Worm (Caenorhabditis elegans): ENCODE measurements around the gene ugt-32.

Gene ugt-32

DNA sequence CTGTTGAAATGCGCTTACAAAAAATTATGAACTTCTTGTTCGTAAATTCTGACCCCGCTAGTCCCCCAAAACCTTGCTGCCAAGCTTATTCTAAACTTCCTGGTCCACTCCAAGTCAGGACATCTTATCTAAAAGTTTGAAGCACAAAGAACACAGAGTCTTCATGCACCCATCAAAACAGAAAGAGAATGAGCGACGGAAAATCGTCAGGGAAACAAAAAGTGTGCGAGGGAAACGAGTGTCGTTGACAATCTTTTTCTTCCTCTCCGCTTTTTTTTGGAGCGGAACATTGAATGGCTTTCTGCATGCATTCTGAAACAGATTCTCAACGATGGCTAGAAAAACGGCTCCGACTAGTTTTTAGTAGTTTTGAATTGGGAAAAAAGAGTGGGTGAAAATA is 18.6 kb downstream of the ugt-32 start:
- TF ChIP-seq ceh-13 (GFP tag; optimal IDR thresholded peaks at IDR 0.05) (no peak), B0310.2 (tag; optimal IDR thresholded peaks at IDR 0.05) (no peak), hmbx-1 (tag; optimal IDR thresholded peaks at IDR 0.05) (no peak), pes-1 (GFP tag; IDR thresholded peaks at IDR 0.05) (no peak), F13C5.2 (tag; optimal IDR thresholded peaks at IDR 0.05) (no peak), ets-7 (tag; optimal IDR thresholded peaks at IDR 0.05) (no peak), ama-1 (optimal IDR thresholded peaks at IDR 0.05) (no peak), hnd-1 (tag; optimal IDR thresholded peaks at IDR 0.05) (no peak), scrt-1 (GFP tag; IDR thresholded peaks at IDR 0.05) (no peak), tra-4 (tag; optimal IDR thresholded peaks at IDR 0.05) (no peak), sea-1 (GFP tag; conservative IDR thresholded peaks at IDR 0.05) (no peak), tbx-37 (GFP tag; conservative IDR thresholded peaks at IDR 0.05) (no peak), flt-1 (GFP tag; IDR thresholded peaks at IDR 0.05) (no peak), hmg-4 (GFP tag; optimal IDR thresholded peaks at IDR 0.05) (no peak), ceh-36 (tag; optimal IDR thresholded peaks at IDR 0.05) (no peak), aly-1 (tag; optimal IDR thresholded peaks at IDR 0.05) (no peak), tbx-11 (GFP tag; IDR thresholded peaks at IDR 0.05) (no peak)

ce11 chrV:3820875-3821274 is 22.9 kb downstream of the ugt-32 start:
- TF ChIP-seq ceh-13 (GFP tag; optimal IDR thresholded peaks at IDR 0.05) (no peak), aly-1 (tag; optimal IDR thresholded peaks at IDR 0.05) (no peak), hnd-1 (tag; optimal IDR thresholded peaks at IDR 0.05) (no peak), hmbx-1 (tag; optimal IDR thresholded peaks at IDR 0.05) (no peak), tbx-37 (GFP tag; conservative IDR thresholded peaks at IDR 0.05) (no peak), hmg-4 (GFP tag; optimal IDR thresholded peaks at IDR 0.05) (no peak), tra-4 (tag; optimal IDR thresholded peaks at IDR 0.05) (no peak), B0310.2 (tag; optimal IDR thresholded peaks at IDR 0.05) (no peak), scrt-1 (GFP tag; IDR thresholded peaks at IDR 0.05) (no peak), ama-1 (optimal IDR thresholded peaks at IDR 0.05) (no peak), F13C5.2 (tag; optimal IDR thresholded peaks at IDR 0.05) (no peak), ceh-36 (tag; optimal IDR thresholded peaks at IDR 0.05) (no peak), sea-1 (GFP tag; conservative IDR thresholded peaks at IDR 0.05) (no peak), pes-1 (GFP tag; IDR thresholded peaks at IDR 0.05) (no peak), ets-7 (tag; optimal IDR thresholded peaks at IDR 0.05) (no peak), flt-1 (GFP tag; IDR thresholded peaks at IDR 0.05) (no peak), tbx-11 (GFP tag; IDR thresholded peaks at IDR 0.05) (no peak)

ce11 chrV:3814938-3815337 is 28.9 kb downstream of the ugt-32 start, which contains the start of gene H10D18.1:
TSS of gene H10D18.1 (plus strand) at chrV:3815214.
- TF ChIP-seq tbx-11 (GFP tag; IDR thresholded peaks at IDR 0.05) = no peak

DNA sequence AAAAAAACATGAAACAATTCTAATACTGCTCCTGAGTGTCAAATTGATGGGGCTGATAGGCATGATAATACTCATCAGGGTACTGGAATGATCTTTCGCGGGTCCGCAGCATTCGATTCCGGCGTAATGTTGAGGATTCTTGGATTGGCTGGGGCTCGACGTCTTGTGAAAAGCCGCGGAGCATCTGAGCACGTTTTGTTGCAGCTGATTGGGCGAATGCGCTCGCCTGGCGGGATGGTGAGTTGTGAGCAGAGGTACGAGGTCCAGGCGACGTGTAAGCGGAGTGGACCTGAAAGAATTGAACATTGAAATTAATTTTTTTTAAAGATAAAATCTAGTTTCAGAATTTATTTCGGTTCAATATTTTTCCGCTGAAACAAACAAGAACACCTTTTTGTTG is 29.8 kb downstream of the ugt-32 start:
- TF ChIP-seq ceh-13 (GFP tag; optimal IDR thresholded peaks at IDR 0.05) (no peak), pes-1 (GFP tag; IDR thresholded peaks at IDR 0.05) (no peak), tra-4 (tag; optimal IDR thresholded peaks at IDR 0.05) (no peak), ama-1 (optimal IDR thresholded peaks at IDR 0.05) (no peak), flt-1 (GFP tag; IDR thresholded peaks at IDR 0.05) (no peak), hnd-1 (tag; optimal IDR thresholded peaks at IDR 0.05) (no peak), hmg-4 (GFP tag; optimal IDR thresholded peaks at IDR 0.05) (no peak), scrt-1 (GFP tag; IDR thresholded peaks at IDR 0.05) (no peak), hmbx-1 (tag; optimal IDR thresholded peaks at IDR 0.05) (no peak), F13C5.2 (tag; optimal IDR thresholded peaks at IDR 0.05) (no peak)

ce11 chrV:3812291-3812690 is 31.5 kb downstream of the ugt-32 start, which contains the start of gene scl-12:
TSS of gene scl-12 (plus strand) at chrV:3812591.
- TF ChIP-seq hmg-4 (GFP tag; optimal IDR thresholded peaks at IDR 0.05) = no peak
- no peak for TF ChIP-seq aly-1 (tag; optimal IDR thresholded peaks at IDR 0.05)
- TF ChIP-seq B0310.2 (tag; optimal IDR thresholded peaks at IDR 0.05) = no peak

- no peak for TF ChIP-seq ets-7 (tag; optimal IDR thresholded peaks at IDR 0.05)
- TF ChIP-seq ceh-13 (GFP tag; optimal IDR thresholded peaks at IDR 0.05) = no peak
- TF ChIP-seq hnd-1 (tag; optimal IDR thresholded peaks at IDR 0.05) = no peak
- no peak for TF ChIP-seq B0310.2 (tag; optimal IDR thresholded peaks at IDR 0.05)
- TF ChIP-seq F13C5.2 (tag; optimal IDR thresholded peaks at IDR 0.05) = no peak
- no peak for TF ChIP-seq tbx-37 (GFP tag; conservative IDR thresholded peaks at IDR 0.05)
- no peak for TF ChIP-seq hmbx-1 (tag; optimal IDR thresholded peaks at IDR 0.05)
- no peak for TF ChIP-seq flt-1 (GFP tag; IDR thresholded peaks at IDR 0.05)
- TF ChIP-seq pes-1 (GFP tag; IDR thresholded peaks at IDR 0.05) = no peak
- TF ChIP-seq sea-1 (GFP tag; conservative IDR thresholded peaks at IDR 0.05) = no peak
- no peak for TF ChIP-seq aly-1 (tag; optimal IDR thresholded peaks at IDR 0.05)
- TF ChIP-seq hmg-4 (GFP tag; optimal IDR thresholded peaks at IDR 0.05) = no peak
- TF ChIP-seq scrt-1 (GFP tag; IDR thresholded peaks at IDR 0.05) = no peak
- TF ChIP-seq tbx-11 (GFP tag; IDR thresholded peaks at IDR 0.05) = no peak
- no peak for TF ChIP-seq tra-4 (tag; optimal IDR thresholded peaks at IDR 0.05)
- no peak for TF ChIP-seq ama-1 (optimal IDR thresholded peaks at IDR 0.05)
- no peak for TF ChIP-seq ceh-36 (tag; optimal IDR thresholded peaks at IDR 0.05)
These were observed 32.3 kb downstream of the ugt-32 start, which contains the start of gene scl-13 for ce11 chrV:3811541-3811940. TSS of gene scl-13 (minus strand) at chrV:3811641.

- TF ChIP-seq ceh-13 (GFP tag; optimal IDR thresholded peaks at IDR 0.05) = no peak
- TF ChIP-seq hnd-1 (tag; optimal IDR thresholded peaks at IDR 0.05) = no peak
- TF ChIP-seq ceh-36 (tag; optimal IDR thresholded peaks at IDR 0.05) = no peak
- no peak for TF ChIP-seq ama-1 (optimal IDR thresholded peaks at IDR 0.05)
- no peak for TF ChIP-seq tra-4 (tag; optimal IDR thresholded peaks at IDR 0.05)
- TF ChIP-seq flt-1 (GFP tag; IDR thresholded peaks at IDR 0.05) = no peak
- TF ChIP-seq ets-7 (tag; optimal IDR thresholded peaks at IDR 0.05) = no peak
- TF ChIP-seq B0310.2 (tag; optimal IDR thresholded peaks at IDR 0.05) = no peak
- TF ChIP-seq sea-1 (GFP tag; conservative IDR thresholded peaks at IDR 0.05) = no peak
- TF ChIP-seq pes-1 (GFP tag; IDR thresholded peaks at IDR 0.05) = no peak
- TF ChIP-seq scrt-1 (GFP tag; IDR thresholded peaks at IDR 0.05) = no peak
- no peak for TF ChIP-seq tbx-37 (GFP tag; conservative IDR thresholded peaks at IDR 0.05)
- TF ChIP-seq F13C5.2 (tag; optimal IDR thresholded peaks at IDR 0.05) = no peak
- no peak for TF ChIP-seq hmbx-1 (tag; optimal IDR thresholded peaks at IDR 0.05)
- TF ChIP-seq aly-1 (tag; optimal IDR thresholded peaks at IDR 0.05) = no peak
These were observed 33.8 kb downstream of the ugt-32 start for ce11 chrV:3810035-3810434.

DNA sequence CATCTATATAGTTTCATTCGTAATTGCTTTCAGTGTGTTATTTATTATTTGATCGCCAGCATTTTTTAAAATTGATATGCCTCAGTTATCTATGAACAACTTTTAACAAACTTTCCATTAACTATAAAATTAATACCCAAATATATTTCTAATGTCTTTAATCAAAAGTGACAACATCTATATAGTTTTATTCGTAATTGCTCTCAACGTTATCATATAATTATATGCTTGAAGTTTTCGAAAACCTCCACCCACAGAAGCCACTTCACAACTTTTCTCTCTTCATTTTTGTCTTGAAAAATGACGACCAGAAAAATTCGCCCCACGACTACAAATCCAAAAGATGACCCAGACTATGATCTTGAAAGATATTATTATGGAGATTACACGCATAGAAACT is 35.5 kb downstream of the ugt-32 start, which contains the start of gene srw-6:
TSS of gene srw-6 (plus strand) at position 301 of the 400 bp plus-strand sequence.
- TF ChIP-seq tra-4 (tag; optimal IDR thresholded peaks at IDR 0.05) (no peak), ama-1 (optimal IDR thresholded peaks at IDR 0.05) (no peak), B0310.2 (tag; optimal IDR thresholded peaks at IDR 0.05) (no peak), ceh-13 (GFP tag; optimal IDR thresholded peaks at IDR 0.05) (no peak), aly-1 (tag; optimal IDR thresholded peaks at IDR 0.05) (no peak), pes-1 (GFP tag; IDR thresholded peaks at IDR 0.05) (no peak), hmg-4 (GFP tag; optimal IDR thresholded peaks at IDR 0.05) (no peak)
